Fruit fly (Drosophila melanogaster) whole organism, embryonic: ENCODE measurements around the gene Pa1.

Source experiments
- B-H1 ChIP-seq: fragments of 200-800 bp; sonication (Bioruptor generic); IDR thresholded peaks from 3 replicates; pipeline ENCODE4 v1.3.6; 2022; ENCODE audit warnings: missing biosample characterization, missing genetic modification characterization
- Bgb ChIP-seq: fragments of 200-800 bp; sonication (Bioruptor generic); IDR thresholded peaks from 2 replicates; pipeline ENCODE4 v1.3.6; 2022; ENCODE audit warnings: missing biosample characterization, missing genetic modification characterization; ENCODE audit not compliant: partially characterized antibody
- Blimp-1 ChIP-seq: fragments of 200-800 bp; sonication (Bioruptor generic); optimal IDR thresholded peaks from 3 replicates; lab custom pipeline; 2018; ENCODE audit warnings: missing biosample characterization, missing genetic modification characterization, mild to moderate bottlenecking, moderate library complexity, missing genetic modification reagents
- CG10321 ChIP-seq: fragments of 200-800 bp; sonication (Bioruptor generic); IDR thresholded peaks from 2 replicates; pipeline ENCODE4 v1.3.6; 2022; ENCODE audit warnings: missing biosample characterization, missing genetic modification characterization
- CG11723 ChIP-seq: fragments of 200-800 bp; sonication (Bioruptor generic); optimal IDR thresholded peaks from 2 replicates; lab custom pipeline; 2017; ENCODE audit warnings: missing biosample characterization, mild to moderate bottlenecking, missing genetic modification characterization
- CG12155 ChIP-seq: fragments of 200-800 bp; sonication (Bioruptor generic); optimal IDR thresholded peaks from 3 replicates; lab custom pipeline; 2016; ENCODE audit warnings: missing biosample characterization, missing genetic modification characterization
- CG12659 ChIP-seq: fragments of 200-800 bp; sonication (Bioruptor generic); optimal IDR thresholded peaks from 3 replicates; lab custom pipeline; 2017; ENCODE audit warnings: mild to moderate bottlenecking, missing biosample characterization, missing genetic modification reagents, missing genetic modification characterization
- CG13123 ChIP-seq: fragments of 200-800 bp; sonication (Bioruptor generic); optimal IDR thresholded peaks from 2 replicates; lab custom pipeline; 2016; ENCODE audit warnings: missing biosample characterization, missing genetic modification characterization
- CG14860 ChIP-seq: fragments of 200-800 bp; sonication (Bioruptor generic); IDR thresholded peaks from 3 replicates; pipeline ENCODE4 v1.3.6; 2022; ENCODE audit warnings: missing biosample characterization, missing genetic modification characterization; ENCODE audit not compliant: partially characterized antibody
- CG1832 ChIP-seq: fragments of 200-800 bp; sonication (Bioruptor generic); optimal IDR thresholded peaks from 2 replicates; lab custom pipeline; 2017; ENCODE audit warnings: missing biosample characterization, mild to moderate bottlenecking, missing genetic modification characterization, inconsistent platforms
- CG18476 ChIP-seq: fragments of 200-800 bp; sonication (Bioruptor generic); optimal IDR thresholded peaks from 2 replicates; lab custom pipeline; 2016; ENCODE audit warnings: missing biosample characterization, mild to moderate bottlenecking, missing genetic modification characterization
- CG31365 ChIP-seq: fragments of 200-800 bp; sonication (Bioruptor generic); optimal IDR thresholded peaks from 2 replicates; lab custom pipeline; 2018; ENCODE audit warnings: missing biosample characterization, mild to moderate bottlenecking, missing genetic modification characterization
- CG3407 ChIP-seq: fragments of 200-800 bp; sonication (Bioruptor generic); optimal IDR thresholded peaks from 2 replicates; lab custom pipeline; 2018; ENCODE audit warnings: missing biosample characterization, mild to moderate bottlenecking, missing genetic modification characterization
- CG4404 ChIP-seq: fragments of 200-800 bp; sonication (Bioruptor generic); IDR thresholded peaks from 2 replicates; pipeline ENCODE4 v1.3.6; 2022; ENCODE audit warnings: missing biosample characterization, missing genetic modification characterization
- CG4730 ChIP-seq: fragments of 200-800 bp; sonication (Bioruptor generic); IDR thresholded peaks from 2 replicates; pipeline ENCODE4 v1.3.6; 2022; ENCODE audit warnings: missing biosample characterization, missing genetic modification characterization
- CG7372 ChIP-seq: fragments of 200-800 bp; sonication (Bioruptor generic); IDR thresholded peaks from 2 replicates; pipeline ENCODE4 v1.3.6; 2022; ENCODE audit warnings: missing biosample characterization, missing genetic modification characterization
- CG7928 ChIP-seq: fragments of 200-800 bp; sonication (Bioruptor generic); optimal IDR thresholded peaks from 2 replicates; lab custom pipeline; 2017; ENCODE audit warnings: missing biosample characterization, mild to moderate bottlenecking, missing genetic modification characterization
- CG7987 ChIP-seq: fragments of 200-800 bp; sonication (Bioruptor generic); optimal IDR thresholded peaks from 2 replicates; lab custom pipeline; 2018; ENCODE audit warnings: missing biosample characterization, mild to moderate bottlenecking, missing genetic modification characterization, moderate library complexity
- CG8388 ChIP-seq: fragments of 200-800 bp; sonication (Bioruptor generic); optimal IDR thresholded peaks from 2 replicates; lab custom pipeline; 2019; ENCODE audit warnings: missing biosample characterization, mild to moderate bottlenecking, missing genetic modification characterization, moderate library complexity
- CG8765 ChIP-seq: fragments of 200-800 bp; sonication (Bioruptor generic); IDR thresholded peaks from 2 replicates; pipeline ENCODE4 v1.3.6; 2022; ENCODE audit warnings: missing biosample characterization, missing genetic modification characterization
- MESR4 ChIP-seq: fragments of 200-800 bp; sonication (Bioruptor generic); optimal IDR thresholded peaks from 2 replicates; lab custom pipeline; 2018; ENCODE audit warnings: missing biosample characterization, mild to moderate bottlenecking, missing genetic modification characterization, moderate library complexity
- Myb ChIP-seq: fragments of 200-800 bp; sonication (Bioruptor generic); optimal IDR thresholded peaks from 2 replicates; lab custom pipeline; 2016; ENCODE audit warnings: missing biosample characterization, missing genetic modification characterization
- Oli ChIP-seq: fragments of 200-800 bp; sonication (Bioruptor generic); optimal IDR thresholded peaks from 2 replicates; lab custom pipeline; 2018; ENCODE audit warnings: missing biosample characterization, mild to moderate bottlenecking, missing genetic modification characterization, moderate library complexity
- Opbp ChIP-seq: fragments of 200-800 bp; sonication (Bioruptor generic); IDR thresholded peaks from 3 replicates; pipeline ENCODE4 v1.3.6; 2022; ENCODE audit warnings: missing biosample characterization, missing genetic modification characterization; ENCODE audit not compliant: partially characterized antibody
- Ptx1 ChIP-seq: fragments of 200-800 bp; sonication (Bioruptor generic); IDR thresholded peaks from 2 replicates; pipeline ENCODE4 v1.3.6; 2022; ENCODE audit warnings: missing biosample characterization, missing genetic modification characterization
- Trl ChIP-seq, 3 experiments: fragments of >200 bp in 2 of 3; fragments of 200-800 bp in 1 of 3; sonication (Bioruptor generic) in 1 of 3; optimal IDR thresholded peaks; 2 replicates in 1 of 3; 3 replicates in 2 of 3; lab custom pipeline; 2016 to 2017; ENCODE audit warnings: missing biosample characterization in 1 of 3, missing genetic modification characterization in 1 of 3
- Usf ChIP-seq: fragments of 200-800 bp; sonication (Bioruptor generic); optimal IDR thresholded peaks from 2 replicates; lab custom pipeline; 2017; ENCODE audit warnings: missing genotype, missing biosample characterization, missing genetic modification characterization
- Xbp1 ChIP-seq: fragments of 200-800 bp; sonication (Bioruptor generic); optimal IDR thresholded peaks from 3 replicates; lab custom pipeline; 2016; ENCODE audit warnings: missing biosample characterization, mild to moderate bottlenecking, missing genetic modification characterization
- al ChIP-seq: fragments of 200-800 bp; sonication (Bioruptor generic); IDR thresholded peaks from 2 replicates; pipeline ENCODE4 v1.3.6; 2022; ENCODE audit warnings: missing biosample characterization, missing genetic modification characterization
- cas ChIP-seq: fragments of 200-800 bp; sonication (Bioruptor generic); IDR thresholded peaks from 2 replicates; pipeline ENCODE4 v1.3.6; 2022; ENCODE audit warnings: missing biosample characterization, missing genetic modification characterization
- chinmo ChIP-seq: fragments of 200-800 bp; sonication (Bioruptor generic); IDR thresholded peaks from 4 replicates; pipeline ENCODE4 v1.3.6; 2022; ENCODE audit warnings: missing biosample characterization, missing genetic modification characterization; ENCODE audit not compliant: partially characterized antibody
- da ChIP-seq: fragments of 200-800 bp; sonication (Bioruptor generic); optimal IDR thresholded peaks from 2 replicates; lab custom pipeline; 2016; ENCODE audit warnings: missing biosample characterization, missing genetic modification characterization
- dmrt99B ChIP-seq: fragments of 200-800 bp; sonication (Bioruptor generic); optimal IDR thresholded peaks from 2 replicates; lab custom pipeline; 2018; ENCODE audit warnings: missing biosample characterization, mild to moderate bottlenecking, missing genetic modification characterization, moderate library complexity
- grau ChIP-seq: fragments of 200-800 bp; optimal IDR thresholded peaks from 3 replicates; lab custom pipeline; 2019; ENCODE audit warnings: missing biosample characterization, mild to moderate bottlenecking, missing genetic modification characterization, moderate library complexity
- her ChIP-seq: fragments of 200-800 bp; sonication (Bioruptor generic); optimal IDR thresholded peaks from 2 replicates; lab custom pipeline; 2016; ENCODE audit warnings: missing biosample characterization, missing genetic modification characterization
- lab ChIP-seq: fragments of 200-800 bp; sonication (Bioruptor generic); optimal IDR thresholded peaks from 3 replicates; lab custom pipeline; 2017; ENCODE audit warnings: missing biosample characterization, missing genetic modification characterization, mild to moderate bottlenecking, moderate library complexity, missing genetic modification reagents
- pan ChIP-seq, 4 experiments: fragments of >200 bp in 3 of 4; fragments of 200-800 bp in 1 of 4; sonication (Bioruptor generic) in 1 of 4; optimal IDR thresholded peaks in 3 of 4; IDR thresholded peaks in 1 of 4; 2 replicates each; pipeline versions ENCODE4 v1.3.6 to Lab custom; 2017 to 2022; ENCODE audit warnings: missing biosample characterization in 2 of 4, missing genetic modification characterization in 2 of 4, mixed read lengths in 1 of 4
- ranshi ChIP-seq: fragments of 200-800 bp; sonication (Bioruptor generic); IDR thresholded peaks from 2 replicates; pipeline ENCODE4 v1.3.6; 2022; ENCODE audit warnings: missing biosample characterization, missing genetic modification characterization
- sisA ChIP-seq: fragments of 200-800 bp; sonication (Bioruptor generic); IDR thresholded peaks from 2 replicates; pipeline ENCODE4 v1.3.6; 2022; ENCODE audit warnings: missing biosample characterization, missing genetic modification characterization
- slbo ChIP-seq: fragments of 200-800 bp; sonication (Bioruptor generic); IDR thresholded peaks from 2 replicates; pipeline ENCODE4 v1.3.6; 2022; ENCODE audit warnings: missing biosample characterization, missing genetic modification characterization
- slou ChIP-seq: fragments of 200-800 bp; sonication (Bioruptor generic); optimal IDR thresholded peaks from 3 replicates; lab custom pipeline; 2016; ENCODE audit warnings: missing biosample characterization, missing genetic modification characterization
- sqz ChIP-seq: fragments of 200-800 bp; sonication (Bioruptor generic); optimal IDR thresholded peaks from 3 replicates; lab custom pipeline; 2018; ENCODE audit warnings: missing biosample characterization, mild to moderate bottlenecking, missing genetic modification characterization
- tio ChIP-seq: fragments of 200-800 bp; sonication (Bioruptor generic); optimal IDR thresholded peaks from 2 replicates; lab custom pipeline; 2017; ENCODE audit warnings: missing biosample characterization, missing genetic modification characterization, inconsistent platforms
- tll ChIP-seq, 2 experiments: fragments of 200-800 bp in 1 of 2; fragments of >200 bp in 1 of 2; sonication (Bioruptor generic) in 1 of 2; optimal IDR thresholded peaks; 2 replicates each; lab custom pipeline; 2017 to 2019; ENCODE audit warnings: missing biosample characterization in 2 of 2, missing genetic modification characterization in 2 of 2, mild to moderate bottlenecking in 1 of 2, moderate library complexity in 1 of 2
- unc-4 ChIP-seq: fragments of 200-800 bp; sonication (Bioruptor generic); IDR thresholded peaks from 2 replicates; pipeline ENCODE4 v1.3.6; 2022; ENCODE audit warnings: missing biosample characterization, missing genetic modification characterization; ENCODE audit not compliant: partially characterized antibody
- vfl ChIP-seq: fragments of 200-800 bp; sonication (Bioruptor generic); optimal IDR thresholded peaks from 2 replicates; lab custom pipeline; 2016; ENCODE audit warnings: missing biosample characterization, missing genetic modification characterization

The Pa1 gene

DNA sequence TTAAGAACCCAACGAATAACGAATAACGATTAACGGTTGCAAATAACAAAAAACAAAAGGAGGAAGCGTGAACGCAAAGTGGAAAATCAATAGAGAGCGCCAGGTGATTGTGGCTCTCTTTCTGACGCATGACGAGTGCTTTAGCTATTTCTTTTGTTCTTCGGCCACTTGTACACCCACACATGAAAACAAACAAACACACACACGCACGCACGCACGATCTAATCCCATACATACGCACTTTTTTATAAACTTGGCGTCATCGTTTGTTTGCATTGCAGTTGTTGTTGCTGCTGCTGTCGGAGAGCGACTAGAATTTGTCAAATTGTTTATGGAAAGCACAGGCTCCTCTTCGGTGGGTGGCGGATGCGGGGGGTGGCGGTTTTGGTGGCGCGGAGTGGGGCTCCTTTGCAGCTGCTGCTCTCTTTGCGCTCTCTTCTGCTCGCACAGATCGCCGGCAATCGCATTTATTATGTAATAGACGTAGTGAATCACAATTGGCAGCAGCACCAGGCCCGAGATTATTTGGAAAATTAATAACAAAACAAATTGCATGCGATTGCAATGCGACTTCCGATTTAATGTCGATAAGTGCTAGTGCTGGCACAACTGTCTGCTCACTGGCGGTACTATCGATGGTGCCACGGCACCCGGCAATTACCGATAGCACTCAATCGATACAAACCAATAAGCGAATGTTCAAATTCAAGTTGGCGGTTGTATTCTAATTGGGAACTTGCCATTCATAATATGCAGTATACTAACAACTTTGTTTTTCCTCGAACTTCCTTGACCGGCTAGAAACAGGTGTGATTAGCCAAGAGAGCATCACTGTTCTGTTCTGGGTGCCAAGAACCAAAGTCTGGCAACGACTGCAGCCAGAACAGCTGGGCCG, 19.8 kb upstream of the Pa1 start (continued):
- TF ChIP-seq dmrt99B (tag; lab: Kevin White, UChicago) = no peak
- no peak for TF ChIP-seq CG3407 (GFP tag; lab: Kevin White, UChicago)
- no peak for TF ChIP-seq cas (GFP tag; lab: Robert Waterston, UW)
- no peak for TF ChIP-seq slou (GFP tag; lab: Kevin White, UChicago)
- TF ChIP-seq vfl (GFP tag; lab: Kevin White, UChicago) = peak; percentile 25
- no peak for TF ChIP-seq CG31365 (tag; lab: Kevin White, UChicago)
- peak; percentile 58 for TF ChIP-seq her
- peak; percentile 53 for TF ChIP-seq MESR4 (GFP tag; lab: Kevin White, UChicago)
- TF ChIP-seq CG11723 (GFP tag; lab: Kevin White, UChicago) = no peak
- peak; percentile 90 for TF ChIP-seq unc-4 (GFP tag; lab: Robert Waterston, UW)
- TF ChIP-seq pan (optimal IDR thresholded peaks at IDR 0.05; lab: Kevin White, UChicago) = no peak
- no peak for TF ChIP-seq pan (GFP tag; optimal IDR thresholded peaks at IDR 0.05 in 1 of 2, IDR thresholded peaks at IDR 0.05 in 1 of 2)
- 0 out of 2 replicates have a peak, but pooled peaks have one; percentile 39 for TF ChIP-seq CG7372 (GFP tag; lab: Robert Waterston, UW)
- TF ChIP-seq grau = peak; percentile 59
- peak; percentile 68 for TF ChIP-seq sqz (GFP tag; lab: Kevin White, UChicago)
- TF ChIP-seq Bgb (GFP tag; lab: Robert Waterston, UW) = peak; percentile 88
- peak; percentile 12 for TF ChIP-seq lab (GFP tag; lab: Kevin White, UChicago)
- no peak for TF ChIP-seq Oli
- TF ChIP-seq CG1832 (GFP tag; lab: Kevin White, UChicago) = no peak
- TF ChIP-seq CG7928 = peak; percentile 19
- TF ChIP-seq tio (GFP tag; lab: Kevin White, UChicago) = peak; percentile 4
- peak; percentile 23 for TF ChIP-seq da (GFP tag; lab: Kevin White, UChicago)
- TF ChIP-seq al (GFP tag; lab: Robert Waterston, UW) = peak; percentile 49
- peak; percentile 46; the same call in 1 of the 2 replicates for TF ChIP-seq Ptx1 (GFP tag; lab: Robert Waterston, UW)
- TF ChIP-seq chinmo = peak; percentile 92; the same call in 3 of the 4 replicates
- TF ChIP-seq CG13123 = peak; percentile 45
- no peak for TF ChIP-seq ranshi (GFP tag; lab: Robert Waterston, UW)
- peak in 1 of 2 experiments; percentile 72 for TF ChIP-seq Trl (optimal IDR thresholded peaks at IDR 0.05; lab: Kevin White, UChicago)
- TF ChIP-seq Trl (GFP tag; optimal IDR thresholded peaks at IDR 0.05; lab: Kevin White, UChicago) = peak; percentile 42
- TF ChIP-seq CG8388 (GFP tag; lab: Kevin White, UChicago) = no peak
- TF ChIP-seq CG4730 (GFP tag; lab: Robert Waterston, UW) = no peak
- TF ChIP-seq tll (GFP tag; optimal IDR thresholded peaks at IDR 0.05; lab: Kevin White, UChicago) = no peak
- peak; percentile 87 for TF ChIP-seq CG14860 (GFP tag; lab: Robert Waterston, UW)
- TF ChIP-seq Usf (GFP tag; lab: Kevin White, UChicago) = no peak
- TF ChIP-seq Xbp1 = peak; percentile 35
- no peak for TF ChIP-seq CG8765 (GFP tag; lab: Robert Waterston, UW)
- TF ChIP-seq sisA (GFP tag; lab: Robert Waterston, UW) = no peak; the same call in 1 of the 2 replicates
- TF ChIP-seq B-H1 (GFP tag; lab: Robert Waterston, UW) = no peak
- no peak for TF ChIP-seq CG7987 (GFP tag; lab: Kevin White, UChicago)
- no peak for TF ChIP-seq CG18476 (GFP tag; lab: Kevin White, UChicago)
- peak; percentile 17 for TF ChIP-seq Blimp-1 (GFP tag; lab: Kevin White, UChicago)
- TF ChIP-seq Opbp = peak; percentile 91
- TF ChIP-seq CG4404 (GFP tag; lab: Robert Waterston, UW) = peak; percentile 31; the same call in 1 of the 2 replicates
- TF ChIP-seq Myb (GFP tag; lab: Kevin White, UChicago) = peak; percentile 54
- peak; percentile 45 for TF ChIP-seq CG12155
- peak; percentile 73 for TF ChIP-seq CG12659 (GFP tag; lab: Kevin White, UChicago)
- TF ChIP-seq CG10321 (GFP tag; lab: Robert Waterston, UW) = no peak
- peak; percentile 72 for TF ChIP-seq slbo (GFP tag; lab: Robert Waterston, UW)
